Fruit fly (Drosophila melanogaster): ENCODE measurements around the gene P5cr.

P5cr gene

dm6 chr3R:19027165-19027564, 1.6 kb upstream of the P5cr start, which contains the start of gene NP15.6 (continued):
- no peak for TF ChIP-seq vnd (GFP tag; IDR thresholded peaks at IDR 0.05; ENCODE audit: partially characterized antibody)
- peak; percentile 61 for TF ChIP-seq ewg (GFP tag; optimal IDR thresholded peaks at IDR 0.05)
- TF ChIP-seq BEAF-32 (GFP tag; optimal IDR thresholded peaks at IDR 0.05) = peak; percentile 35
- TF ChIP-seq CG14710 (tag; optimal IDR thresholded peaks at IDR 0.05) = peak; percentile 26
- TF ChIP-seq B-H2 (GFP tag; optimal IDR thresholded peaks at IDR 0.05) = no peak

dm6 chr3R:19031210-19031609, 2.5 kb downstream of the P5cr start, which contains the start of the genes Prp18 and CG6013:
Prp18 (minus strand) TSS chr3R:19031271.
CG6013 (plus strand) TSS chr3R:19031503.
- TF ChIP-seq CG10979 (tag; optimal IDR thresholded peaks at IDR 0.05) (peak; percentile 72), CG15479 (GFP tag; optimal IDR thresholded peaks at IDR 0.05) (no peak), CG2120 (GFP tag; optimal IDR thresholded peaks at IDR 0.05) (peak; percentile 25), az2 (GFP tag; optimal IDR thresholded peaks at IDR 0.05) (peak; percentile 21), Atf-2 (GFP tag; optimal IDR thresholded peaks at IDR 0.05) (no peak), sens (GFP tag) (peak; percentile 28), CG10267 (tag; optimal IDR thresholded peaks at IDR 0.05) (peak; percentile 74), CG17361 (GFP tag; IDR thresholded peaks at IDR 0.05) (peak; percentile 85), CG15601 (tag; optimal IDR thresholded peaks at IDR 0.05) (peak; percentile 75), Sox102F (GFP tag; optimal IDR thresholded peaks at IDR 0.05) (peak; percentile 69), CG18619 (GFP tag; optimal IDR thresholded peaks at IDR 0.05) (peak; percentile 3), tx (GFP tag; optimal IDR thresholded peaks at IDR 0.05) (no peak), CG17385 (GFP tag; optimal IDR thresholded peaks at IDR 0.05) (peak; percentile 28), CG34224 (GFP tag; IDR thresholded peaks at IDR 0.05; ENCODE audit: partially characterized antibody) (no peak), Sry-δ (GFP tag; optimal IDR thresholded peaks at IDR 0.05) (no peak), Xrp1 (GFP tag; IDR thresholded peaks at IDR 0.05) (peak; percentile 51; the same call in 1 of the 2 replicates), br (optimal IDR thresholded peaks at IDR 0.05) (no peak), mld (GFP tag; IDR thresholded peaks at IDR 0.05; ENCODE audit: partially characterized antibody) (no peak), wdn (GFP tag; IDR thresholded peaks at IDR 0.05) (no peak), CG7928 (GFP tag; optimal IDR thresholded peaks at IDR 0.05) (no peak), CG6254 (GFP tag; optimal IDR thresholded peaks at IDR 0.05) (peak; percentile 14), CG10209 (GFP tag; optimal IDR thresholded peaks at IDR 0.05) (peak; percentile 21), CG3065 (GFP tag; optimal IDR thresholded peaks at IDR 0.05) (peak; percentile 5), eve (GFP tag; optimal IDR thresholded peaks at IDR 0.05) (no peak), CG42726 (GFP tag; IDR thresholded peaks at IDR 0.05; ENCODE audit: partially characterized antibody) (no peak), CG4617 (GFP tag; optimal IDR thresholded peaks at IDR 0.05; ENCODE audit: borderline replicate concordance) (peak; percentile 89), CG4424 (GFP tag; optimal IDR thresholded peaks at IDR 0.05) (peak; percentile 53), crp (GFP tag; optimal IDR thresholded peaks at IDR 0.05) (peak in 1 of 2 experiments; percentile 43), Ssrp (tag; optimal IDR thresholded peaks at IDR 0.05) (peak; percentile 57), CG11456 (GFP tag; IDR thresholded peaks at IDR 0.05) (no peak), caup (GFP tag; optimal IDR thresholded peaks at IDR 0.05; ENCODE audit: severe bottlenecking) (peak; percentile 18), Nf-YB (GFP tag; optimal IDR thresholded peaks at IDR 0.05) (peak; percentile 44), dan (GFP tag; IDR thresholded peaks at IDR 0.05) (no peak), CG4820 (GFP tag; optimal IDR thresholded peaks at IDR 0.05) (peak; percentile 0), HLH3B (GFP tag; IDR thresholded peaks at IDR 0.05) (peak; percentile 56), YL-1 (GFP tag; optimal IDR thresholded peaks at IDR 0.05) (peak; percentile 47), H2.0 (GFP tag; IDR thresholded peaks at IDR 0.05) (no peak), CG32532 (GFP tag; IDR thresholded peaks at IDR 0.05) (peak; percentile 63; the same call in 1 of the 2 replicates), onecut (GFP tag; IDR thresholded peaks at IDR 0.05) (peak; percentile 95), CG32767 (GFP tag; IDR thresholded peaks at IDR 0.05) (no peak), row (GFP tag; IDR thresholded peaks at IDR 0.05) (peak; percentile 81), CG10366 (GFP tag; IDR thresholded peaks at IDR 0.05) (no peak), CG30403 (GFP tag; optimal IDR thresholded peaks at IDR 0.05) (peak; percentile 63), Atf3 (GFP tag; optimal IDR thresholded peaks at IDR 0.05) (no peak)
